Fruit fly (Drosophila melanogaster) whole organism, wandering third instar larva: Measurements from ENCODE around the gene CG9986.

Experiments
- Abd-B ChIP-seq: fragments of >200 bp; optimal IDR thresholded peaks from 2 replicates; lab custom pipeline; 2017; ENCODE audit warnings: missing biosample characterization, missing genetic modification characterization
- CG32264 ChIP-seq: fragments of 200-800 bp; sonication (Bioruptor generic); optimal IDR thresholded peaks from 2 replicates; lab custom pipeline; 2016; ENCODE audit warnings: missing biosample characterization, missing genetic modification characterization
- Dfd ChIP-seq: fragments of >200 bp; optimal IDR thresholded peaks from 2 replicates; lab custom pipeline; 2017; ENCODE audit warnings: missing biosample characterization, missing genetic modification characterization
- Sp1 ChIP-seq: fragments of 200-800 bp; sonication (Bioruptor generic); optimal IDR thresholded peaks from 3 replicates; lab custom pipeline; 2019; ENCODE audit warnings: missing biosample characterization, mild to moderate bottlenecking, missing genetic modification characterization, moderate library complexity
- Vsx2 ChIP-seq: fragments of 200-300, 225-300 bp; sonication (Bioruptor generic); optimal IDR thresholded peaks from 2 replicates; lab custom pipeline; 2018; ENCODE audit warnings: missing biosample characterization, missing genetic modification characterization; ENCODE audit not compliant: partially characterized antibody
- br ChIP-seq: fragments of 200-800 bp; sonication (Bioruptor generic); optimal IDR thresholded peaks from 2 replicates; lab custom pipeline; 2016; ENCODE audit warnings: missing biosample characterization, missing genetic modification characterization
- foxo ChIP-seq, 2 experiments: fragments of 200-800 bp; sonication (Bioruptor generic); optimal IDR thresholded peaks; 2 replicates in 1 of 2; 3 replicates in 1 of 2; lab custom pipeline; 2016 to 2017; ENCODE audit warnings: missing biosample characterization in 2 of 2, missing genetic modification characterization in 2 of 2
- h ChIP-seq: fragments of 200-800 bp; sonication (Bioruptor generic); optimal IDR thresholded peaks from 3 replicates; lab custom pipeline; 2016; ENCODE audit warnings: missing biosample characterization, mild to moderate bottlenecking, missing genetic modification characterization
- lola ChIP-seq: fragments of >200 bp; optimal IDR thresholded peaks from 2 replicates; lab custom pipeline; 2017; ENCODE audit warnings: missing biosample characterization, missing genetic modification characterization
- pan ChIP-seq: fragments of >200 bp; optimal IDR thresholded peaks from 2 replicates; lab custom pipeline; 2017
- psq ChIP-seq: fragments of 200-800 bp; sonication (Bioruptor generic); optimal IDR thresholded peaks from 3 replicates; lab custom pipeline; 2017; ENCODE audit warnings: missing biosample characterization, mild to moderate bottlenecking, missing genetic modification characterization, moderate library complexity
- sage ChIP-seq: fragments of 200-800 bp; sonication (Bioruptor generic); optimal IDR thresholded peaks from 2 replicates; lab custom pipeline; 2016; ENCODE audit warnings: missing biosample characterization, mild to moderate bottlenecking, missing genetic modification characterization

dm6 chr3R:28570805-28571204 lies 35.1 kb upstream of the CG9986 start:
- TF ChIP-seq Abd-B (no peak), CG32264 (GFP tag; lab: Kevin White, UChicago) (no peak), br (no peak), sage (GFP tag; lab: Kevin White, UChicago) (no peak), Sp1 (GFP tag; lab: Kevin White, UChicago) (no peak), h (GFP tag; lab: Kevin White, UChicago) (no peak), lola (GFP tag; lab: Kevin White, UChicago) (no peak), psq (GFP tag; lab: Kevin White, UChicago) (no peak), Vsx2 (GFP tag; lab: Kevin White, UChicago) (no peak), pan (lab: Kevin White, UChicago) (no peak), Dfd (no peak), foxo (GFP tag; optimal IDR thresholded peaks at IDR 0.05; lab: Kevin White, UChicago) (no peak)
